Worm (Caenorhabditis elegans): ENCODE results near the gene C10A4.4.

ce11 chrX:7452606-7453005 lies 51.7 kb downstream of the C10A4.4 start:
- no peak for TF ChIP-seq ama-1 (optimal IDR thresholded peaks at IDR 0.05)
- no peak for TF ChIP-seq ceh-28 (tag; optimal IDR thresholded peaks at IDR 0.05)
- TF ChIP-seq nhr-28 (tag; optimal IDR thresholded peaks at IDR 0.05) = no peak

Measured in whole organism, L3 larva.